Worm (Caenorhabditis elegans) whole organism, young adult: Measurements from ENCODE around the gene hlh-8.

Experiments
- B0019.2 ChIP-seq: fragments of 200-800 bp; sonication (Bioruptor generic); conservative IDR thresholded peaks from 2 replicates; pipeline ENCODE4 v1.3.6; 2022; ENCODE audit warnings: missing genetic modification reagents, missing genetic modification characterization, missing compliant biosample characterization
- D2030.7 ChIP-seq: fragments of 200-800 bp; sonication (Bioruptor generic); IDR thresholded peaks from 2 replicates; pipeline ENCODE4 v1.3.6; 2022; ENCODE audit warnings: missing genetic modification reagents, missing genetic modification characterization, missing compliant biosample characterization
- F33H1.4 ChIP-seq: fragments of 200-800 bp; sonication (Bioruptor generic); IDR thresholded peaks from 2 replicates; pipeline ENCODE4 v1.3.6; 2022; ENCODE audit warnings: missing genetic modification reagents, missing genetic modification characterization, missing compliant biosample characterization
- F39B2.1 ChIP-seq: fragments of 200-800 bp; sonication (Bioruptor generic); IDR thresholded peaks from 2 replicates; pipeline ENCODE4 v1.3.6; 2022; ENCODE audit warnings: missing genetic modification reagents, missing genetic modification characterization, missing compliant biosample characterization
- F57C9.4 ChIP-seq: sonication (generic microtip); optimal IDR thresholded peaks from 2 replicates; lab custom pipeline; 2017; ENCODE audit warnings: mild to moderate bottlenecking, missing genetic modification characterization, missing compliant biosample characterization
- K12H6.12 ChIP-seq: fragments of 200-800 bp; sonication (Bioruptor generic); optimal IDR thresholded peaks from 2 replicates; lab custom pipeline; 2018; ENCODE audit warnings: mild to moderate bottlenecking, missing genetic modification characterization, missing compliant biosample characterization
- T26A5.8 ChIP-seq: sonication (generic microtip); optimal IDR thresholded peaks from 2 replicates; lab custom pipeline; 2016; ENCODE audit warnings: missing genetic modification characterization, missing compliant biosample characterization
- Y53F4B.3 ChIP-seq: fragments of 200-800 bp; sonication (Bioruptor generic); IDR thresholded peaks from 2 replicates; pipeline ENCODE4 v1.3.6; 2022; ENCODE audit warnings: missing genetic modification reagents, missing genetic modification characterization, missing compliant biosample characterization
- Y95B8A.8 ChIP-seq: fragments of 200-800 bp; sonication (Bioruptor generic); IDR thresholded peaks from 2 replicates; pipeline ENCODE4 v1.3.6; 2022; ENCODE audit warnings: missing genetic modification reagents, missing genetic modification characterization, missing compliant biosample characterization
- ama-1 ChIP-seq, 3 experiments: fragments of 150-350 bp in 1 of 3; sonication (generic microtip) in 2 of 3; optimal IDR thresholded peaks; 2 replicates each; lab custom pipeline; 2014 to 2018; ENCODE audit warnings: missing biosample characterization in 2 of 3, missing genetic modification characterization in 2 of 3, missing genetic modification reagents in 2 of 3
- athp-1 ChIP-seq: sonication (generic microtip); optimal IDR thresholded peaks from 2 replicates; lab custom pipeline; 2017; ENCODE audit warnings: mild to moderate bottlenecking, missing genetic modification characterization, missing compliant biosample characterization
- bed-2 ChIP-seq: fragments of 200-800 bp; sonication (Bioruptor generic); IDR thresholded peaks from 2 replicates; pipeline ENCODE4 v1.3.6; 2022; ENCODE audit warnings: missing genetic modification reagents, missing genetic modification characterization, missing compliant biosample characterization
- cebp-2 ChIP-seq: fragments of 200-800 bp; sonication (Bioruptor generic); IDR thresholded peaks from 2 replicates; pipeline ENCODE4 v1.3.6; 2022; ENCODE audit warnings: missing genetic modification characterization, missing compliant biosample characterization
- ceh-91 ChIP-seq: fragments of 200-800 bp; sonication (Bioruptor generic); IDR thresholded peaks from 2 replicates; pipeline ENCODE4 v1.3.6; 2022; ENCODE audit warnings: missing genetic modification reagents, missing genetic modification characterization, missing compliant biosample characterization
- egl-18 ChIP-seq: fragments of 200-800 bp; sonication (Bioruptor generic); IDR thresholded peaks from 2 replicates; pipeline ENCODE4 v1.3.6; 2022; ENCODE audit warnings: missing genetic modification reagents, missing genetic modification characterization, missing compliant biosample characterization
- egl-44 ChIP-seq: fragments of 200-800 bp; sonication (Bioruptor generic); IDR thresholded peaks from 2 replicates; pipeline ENCODE4 v1.3.6; 2022; ENCODE audit warnings: missing genetic modification reagents, missing genetic modification characterization, missing compliant biosample characterization
- gei-17 ChIP-seq: fragments of 200-800 bp; sonication (Bioruptor generic); optimal IDR thresholded peaks from 2 replicates; lab custom pipeline; 2018; ENCODE audit warnings: mild to moderate bottlenecking, missing genetic modification characterization, missing compliant biosample characterization
- let-526 ChIP-seq: fragments of 200-800 bp; sonication (Bioruptor generic); IDR thresholded peaks from 2 replicates; pipeline ENCODE4 v1.3.6; 2022; ENCODE audit warnings: missing genetic modification reagents, missing genetic modification characterization, missing compliant biosample characterization
- lsl-1 ChIP-seq: fragments of 200-800 bp; sonication (Bioruptor generic); optimal IDR thresholded peaks from 2 replicates; lab custom pipeline; 2018; ENCODE audit warnings: mild to moderate bottlenecking, missing genetic modification characterization, moderate library complexity, missing compliant biosample characterization
- madf-3 ChIP-seq: fragments of 200-800 bp; sonication (Bioruptor generic); IDR thresholded peaks from 2 replicates; pipeline ENCODE4 v1.3.6; 2022; ENCODE audit warnings: missing genetic modification reagents, missing genetic modification characterization, missing compliant biosample characterization
- madf-8 ChIP-seq: fragments of 200-800 bp; sonication (Bioruptor generic); conservative IDR thresholded peaks from 2 replicates; pipeline ENCODE4 v1.3.6; 2022; ENCODE audit warnings: missing genetic modification reagents, missing genetic modification characterization, missing compliant biosample characterization
- nfya-2 ChIP-seq: fragments of 200-800 bp; sonication (Bioruptor generic); IDR thresholded peaks from 2 replicates; pipeline ENCODE4 v1.3.6; 2022; ENCODE audit warnings: missing genetic modification reagents, missing genetic modification characterization, missing compliant biosample characterization
- nfyb-1 ChIP-seq: fragments of 200-800 bp; sonication (Bioruptor generic); IDR thresholded peaks from 2 replicates; pipeline ENCODE4 v1.3.6; 2022; ENCODE audit warnings: missing genetic modification reagents, missing genetic modification characterization, missing compliant biosample characterization
- nhr-27 ChIP-seq: fragments of 200-800 bp; sonication (Bioruptor generic); optimal IDR thresholded peaks from 2 replicates; lab custom pipeline; 2018; ENCODE audit warnings: mild to moderate bottlenecking, missing genetic modification characterization, moderate library complexity, missing compliant biosample characterization
- nhr-80 ChIP-seq: sonication (generic microtip); optimal IDR thresholded peaks from 2 replicates; lab custom pipeline; 2016; ENCODE audit warnings: missing genetic modification characterization, missing compliant biosample characterization
- pbrm-1 ChIP-seq: fragments of 200-800 bp; sonication (Bioruptor generic); IDR thresholded peaks from 2 replicates; pipeline ENCODE4 v1.3.6; 2022; ENCODE audit warnings: missing genetic modification reagents, missing genetic modification characterization, missing compliant biosample characterization
- snpc-1.3 ChIP-seq: sonication (generic microtip); optimal IDR thresholded peaks from 2 replicates; lab custom pipeline; 2017; ENCODE audit warnings: missing genetic modification characterization, mild to moderate bottlenecking, missing compliant biosample characterization, antibody characterized with exemption, moderate library complexity, missing genotype, missing genetic modification reagents; ENCODE audit not compliant: insufficient read depth
- snpc-3.4 ChIP-seq: sonication (generic microtip); optimal IDR thresholded peaks from 2 replicates; lab custom pipeline; 2017; ENCODE audit warnings: missing genetic modification characterization, mild to moderate bottlenecking, missing compliant biosample characterization, antibody characterized with exemption, moderate library complexity, missing genotype, missing genetic modification reagents
- snpc-4 ChIP-seq, 5 experiments: fragments of 150-350 bp in 1 of 5; sonication (generic microtip) in 4 of 5; optimal IDR thresholded peaks; 2 replicates each; lab custom pipeline; 2014 to 2018; ENCODE audit warnings: missing genetic modification characterization in 5 of 5, missing biosample characterization in 3 of 5, antibody characterized with exemption in 2 of 5, mild to moderate bottlenecking in 2 of 5, missing compliant biosample characterization in 2 of 5, missing genotype in 2 of 5, moderate library complexity in 2 of 5, missing genetic modification reagents in 1 of 5
- tbx-9 ChIP-seq: sonication (generic microtip); optimal IDR thresholded peaks from 2 replicates; lab custom pipeline; 2016; ENCODE audit warnings: borderline replicate concordance, missing genetic modification characterization, inconsistent platforms, missing compliant biosample characterization
- unc-130 ChIP-seq: sonication (generic microtip); optimal IDR thresholded peaks from 2 replicates; lab custom pipeline; 2016; ENCODE audit warnings: missing genetic modification reagents, missing genetic modification characterization, missing compliant biosample characterization
- unc-62 ChIP-seq: fragments of 150-350 bp; optimal IDR thresholded peaks from 2 replicates; lab custom pipeline; 2014; ENCODE audit warnings: missing biosample characterization, missing genetic modification reagents, missing genetic modification characterization
- ztf-18 ChIP-seq: sonication (generic microtip); optimal IDR thresholded peaks from 2 replicates; lab custom pipeline; 2016; ENCODE audit warnings: missing genotype, mild to moderate bottlenecking, missing genetic modification characterization, missing compliant biosample characterization
- ztf-28 ChIP-seq: fragments of 200-800 bp; sonication (Bioruptor generic); IDR thresholded peaks from 2 replicates; pipeline ENCODE4 v1.3.6; 2022; ENCODE audit warnings: missing genetic modification reagents, missing genetic modification characterization, missing compliant biosample characterization

Gene hlh-8

ce11 chrX:8074527-8074926 is 41.7 kb upstream of the hlh-8 start:
- no peak for TF ChIP-seq ztf-18
- peak; percentile 80 for TF ChIP-seq nhr-80 (tag; lab: Kevin White, UChicago)
- no peak for TF ChIP-seq snpc-1.3

ce11 chrX:8077748-8078147 is 38.5 kb upstream of the hlh-8 start, which contains the start of gene C46F2.1:
C46F2.1 (plus strand) TSS chrX:8078048.
- TF ChIP-seq pbrm-1 (GFP tag; lab: Robert Waterston, UW), result no peak
- no peak for TF ChIP-seq nhr-80 (tag; lab: Kevin White, UChicago)
- no peak for TF ChIP-seq B0019.2 (GFP tag; lab: Robert Waterston, UW)
- no peak for TF ChIP-seq cebp-2
- TF ChIP-seq bed-2 (GFP tag; lab: Robert Waterston, UW), result no peak
- TF ChIP-seq F33H1.4, result no peak
- no peak for TF ChIP-seq Y53F4B.3
- no peak for TF ChIP-seq snpc-3.4 (tag; lab: Kevin White, UChicago)
- no peak for TF ChIP-seq K12H6.12 (tag; lab: Kevin White, UChicago)
- TF ChIP-seq T26A5.8 (tag; lab: Kevin White, UChicago), result no peak
- no peak for TF ChIP-seq madf-3 (GFP tag; lab: Robert Waterston, UW)
- no peak for TF ChIP-seq nhr-27 (tag; lab: Kevin White, UChicago)
- no peak for TF ChIP-seq let-526 (GFP tag; lab: Robert Waterston, UW)
- no peak for TF ChIP-seq madf-8
- no peak for TF ChIP-seq unc-62 (GFP tag; lab: Kevin White, UChicago)

- TF ChIP-seq nhr-80 (tag; lab: Kevin White, UChicago), result peak; percentile 54
- TF ChIP-seq F57C9.4, result no peak
- no peak for TF ChIP-seq tbx-9 (tag; lab: Kevin White, UChicago)
- no peak for TF ChIP-seq F39B2.1 (GFP tag; lab: Robert Waterston, UW)
These were observed 37.9 kb upstream of the hlh-8 start for ce11 chrX:8078374-8078773.

ce11 chrX:8078899-8079298 is 37.4 kb upstream of the hlh-8 start:
- TF ChIP-seq nfyb-1 (GFP tag; lab: Robert Waterston, UW) (no peak), nfya-2 (GFP tag; lab: Robert Waterston, UW) (no peak), D2030.7 (no peak)
- TF ChIP-seq, all 124 proteins: peak for 0

- no peak for TF ChIP-seq gei-17
- no peak for TF ChIP-seq unc-130
- no peak for TF ChIP-seq snpc-4 (GFP tag; optimal IDR thresholded peaks at IDR 0.05; lab: Kevin White, UChicago)
- TF ChIP-seq snpc-4 (tag; optimal IDR thresholded peaks at IDR 0.05; lab: Kevin White, UChicago), result no peak
- TF ChIP-seq ama-1 (optimal IDR thresholded peaks at IDR 0.05; lab: Kevin White, UChicago), result no peak
- TF ChIP-seq ama-1 (GFP tag; optimal IDR thresholded peaks at IDR 0.05; lab: Kevin White, UChicago), result no peak
- TF ChIP-seq snpc-3.4 (tag; lab: Kevin White, UChicago), result no peak
- no peak for TF ChIP-seq Y95B8A.8 (GFP tag; lab: Robert Waterston, UW)
- no peak for TF ChIP-seq ztf-28
- TF ChIP-seq lsl-1 (GFP tag; lab: Kevin White, UChicago), result no peak
- TF ChIP-seq egl-18 (GFP tag; lab: Robert Waterston, UW), result no peak
- no peak for TF ChIP-seq ceh-91 (GFP tag; lab: Robert Waterston, UW)
- TF ChIP-seq egl-44 (GFP tag; lab: Robert Waterston, UW), result no peak
- TF ChIP-seq athp-1 (tag; lab: Kevin White, UChicago), result no peak
- TF ChIP-seq, all 124 proteins: peak for 0
These were observed 33.6 kb upstream of the hlh-8 start for ce11 chrX:8082703-8083102.
